Worm (Caenorhabditis elegans): ENCODE data around the gene W02A2.5.

Gene W02A2.5

DNA sequence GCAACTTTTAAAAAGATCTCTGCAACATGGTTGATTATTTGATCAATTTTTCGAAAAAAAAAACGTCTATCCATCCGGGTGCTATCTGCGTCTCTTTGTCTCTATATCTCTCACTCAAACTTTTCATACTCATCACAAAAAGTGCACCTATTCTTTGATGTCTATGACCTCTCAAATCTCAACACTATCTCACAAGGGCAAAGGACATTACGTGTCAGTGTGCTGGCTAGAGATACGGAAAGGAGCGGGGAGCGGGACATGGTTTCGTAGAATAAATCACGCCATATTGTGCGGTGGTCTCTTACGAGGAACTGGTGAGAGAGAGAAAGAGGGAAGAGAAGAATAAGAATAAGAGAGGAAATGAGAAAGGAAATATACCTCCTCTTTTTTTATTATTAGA, 20.2 kb upstream of the W02A2.5 start (continued):
- TF ChIP-seq ceh-82 (tag; optimal IDR thresholded peaks at IDR 0.05) (no peak), F10B5.3 (tag; optimal IDR thresholded peaks at IDR 0.05) (no peak), tag-97 (GFP tag; IDR thresholded peaks at IDR 0.05) (no peak), daf-19 (GFP tag; conservative IDR thresholded peaks at IDR 0.05) (no peak), ceh-62 (tag; optimal IDR thresholded peaks at IDR 0.05) (no peak), T26A8.4 (GFP tag; IDR thresholded peaks at IDR 0.05) (peak; percentile 46), lin-38 (GFP tag; IDR thresholded peaks at IDR 0.05) (peak; percentile 47), madf-9 (GFP tag; conservative IDR thresholded peaks at IDR 0.05) (no peak), saeg-2 (GFP tag; IDR thresholded peaks at IDR 0.05) (0 out of 2 replicates have a peak, but pooled peaks have one; percentile 35), spr-3 (GFP tag; optimal IDR thresholded peaks at IDR 0.05) (no peak), gei-8 (GFP tag; optimal IDR thresholded peaks at IDR 0.05) (no peak), aha-1 (tag) (peak; percentile 97), hlh-30 (tag; optimal IDR thresholded peaks at IDR 0.05; ENCODE audit: insufficient read depth) (peak; percentile 88), snpc-1.2 (GFP tag; IDR thresholded peaks at IDR 0.05) (no peak), F49E8.2 (tag; optimal IDR thresholded peaks at IDR 0.05; ENCODE audit: borderline replicate concordance) (no peak), egl-43 (GFP tag; IDR thresholded peaks at IDR 0.05) (no peak), jun-1 (tag; optimal IDR thresholded peaks at IDR 0.05) (peak; percentile 52), ceh-20 (GFP tag; IDR thresholded peaks at IDR 0.05) (peak; percentile 54; the same call in 1 of the 2 replicates), hlh-11 (tag; optimal IDR thresholded peaks at IDR 0.05) (peak; percentile 96), daf-16 (GFP tag; optimal IDR thresholded peaks at IDR 0.05) (peak; percentile 19 to 20), daf-16 (tag; optimal IDR thresholded peaks at IDR 0.05) (peak; percentile 78), unc-62 (GFP tag; optimal IDR thresholded peaks at IDR 0.05 in 1 of 2) (no peak), unc-62 (tag; optimal IDR thresholded peaks at IDR 0.05) (no peak), lin-15B (tag; optimal IDR thresholded peaks at IDR 0.05) (no peak), lin-39 (tag; optimal IDR thresholded peaks at IDR 0.05) (no peak), snpc-4 (tag; optimal IDR thresholded peaks at IDR 0.05) (no peak), nhr-41 (GFP tag; IDR thresholded peaks at IDR 0.05) (0 out of 2 replicates have a peak, but pooled peaks have one; percentile 11), daf-12 (tag; optimal IDR thresholded peaks at IDR 0.05) (no peak), fkh-10 (GFP tag; optimal IDR thresholded peaks at IDR 0.05) (peak; percentile 7), nhr-76 (tag; optimal IDR thresholded peaks at IDR 0.05) (no peak), nhr-6 (tag; optimal IDR thresholded peaks at IDR 0.05) (peak; percentile 88), lim-7 (GFP tag; IDR thresholded peaks at IDR 0.05) (no peak), lin-13 (GFP tag; optimal IDR thresholded peaks at IDR 0.05) (no peak), zip-11 (GFP tag; IDR thresholded peaks at IDR 0.05) (no peak), tra-1 (GFP tag; IDR thresholded peaks at IDR 0.05) (peak; percentile 77), madf-5 (GFP tag; IDR thresholded peaks at IDR 0.05) (no peak), nhr-10 (tag; optimal IDR thresholded peaks at IDR 0.05) (peak; percentile 80), attf-4 (tag; optimal IDR thresholded peaks at IDR 0.05) (no peak), nhr-48 (tag; optimal IDR thresholded peaks at IDR 0.05) (peak; percentile 92), zip-2 (tag; optimal IDR thresholded peaks at IDR 0.05) (no peak), D1046.2 (GFP tag; IDR thresholded peaks at IDR 0.05) (no peak), ZK337.2 (GFP tag; IDR thresholded peaks at IDR 0.05) (no peak), daf-8 (GFP tag; IDR thresholded peaks at IDR 0.05) (no peak), Y5F2A.4 (GFP tag; optimal IDR thresholded peaks at IDR 0.05) (no peak), pqm-1 (tag; optimal IDR thresholded peaks at IDR 0.05) (peak; percentile 22), dmd-8 (GFP tag; IDR thresholded peaks at IDR 0.05) (no peak), hmg-1.1 (GFP tag; IDR thresholded peaks at IDR 0.05) (peak; percentile 49; the same call in 1 of the 2 replicates), mes-2 (tag; optimal IDR thresholded peaks at IDR 0.05; ENCODE audit: poor library complexity, severe bottlenecking) (peak; percentile 78), nhr-77 (tag; optimal IDR thresholded peaks at IDR 0.05) (peak; percentile 81), mxl-3 (GFP tag; optimal IDR thresholded peaks at IDR 0.05) (peak; percentile 59), Y48G9A.11 (GFP tag; IDR thresholded peaks at IDR 0.05) (no peak), ceh-44 (GFP tag; IDR thresholded peaks at IDR 0.05) (no peak), Y105C5A.15 (GFP tag; IDR thresholded peaks at IDR 0.05) (0 out of 2 replicates have a peak, but pooled peaks have one; percentile 34)

Measured in whole organism, L4 larva.